Fruit fly (Drosophila melanogaster) whole organism, wandering third instar larva: ENCODE data around the gene Datp.

Experiments
- Abd-B ChIP-seq: fragments of >200 bp; optimal IDR thresholded peaks from 2 replicates; lab custom pipeline; 2017; ENCODE audit warnings: missing biosample characterization, missing genetic modification characterization
- CG32264 ChIP-seq: fragments of 200-800 bp; sonication (Bioruptor generic); optimal IDR thresholded peaks from 2 replicates; lab custom pipeline; 2016; ENCODE audit warnings: missing biosample characterization, missing genetic modification characterization
- CG9705 ChIP-seq: fragments of 200-800 bp; sonication (Bioruptor generic); optimal IDR thresholded peaks from 2 replicates; lab custom pipeline; 2018; ENCODE audit warnings: missing biosample characterization, mild to moderate bottlenecking, missing genetic modification characterization
- CrebA ChIP-seq: fragments of 200-800 bp; sonication (Bioruptor generic); optimal IDR thresholded peaks from 2 replicates; lab custom pipeline; 2016; ENCODE audit warnings: missing biosample characterization, mild to moderate bottlenecking, missing genetic modification characterization, borderline replicate concordance
- Dfd ChIP-seq: fragments of >200 bp; optimal IDR thresholded peaks from 2 replicates; lab custom pipeline; 2017; ENCODE audit warnings: missing biosample characterization, missing genetic modification characterization
- Dif ChIP-seq: fragments of 200-275, 200-300 bp; sonication (Bioruptor generic); optimal IDR thresholded peaks from 2 replicates; lab custom pipeline; 2018; ENCODE audit warnings: missing biosample characterization, missing genetic modification characterization; ENCODE audit not compliant: partially characterized antibody
- GATAd ChIP-seq: sonication (Bioruptor generic); optimal IDR thresholded peaks from 2 replicates; lab custom pipeline; 2016; ENCODE audit warnings: missing biosample characterization, missing genetic modification characterization
- HLH106 ChIP-seq: fragments of 200-800 bp; optimal IDR thresholded peaks from 3 replicates; lab custom pipeline; 2019; ENCODE audit warnings: missing biosample characterization, mild to moderate bottlenecking, missing genetic modification characterization, moderate library complexity
- Hnf4 ChIP-seq: fragments of 200-800 bp; sonication (Bioruptor generic); optimal IDR thresholded peaks from 2 replicates; lab custom pipeline; 2016; ENCODE audit warnings: missing biosample characterization, mild to moderate bottlenecking, missing genetic modification characterization
- Hr78 ChIP-seq: fragments of >200 bp; optimal IDR thresholded peaks from 2 replicates; lab custom pipeline; 2017; ENCODE audit warnings: missing biosample characterization, missing genetic modification characterization
- Hr83 ChIP-seq: fragments of 200-300 bp; sonication (Bioruptor generic); optimal IDR thresholded peaks from 2 replicates; lab custom pipeline; 2016; ENCODE audit warnings: missing biosample characterization, mild to moderate bottlenecking, missing genetic modification characterization, moderate library complexity; ENCODE audit not compliant: poor library complexity, severe bottlenecking
- Jra ChIP-seq: sonication (Bioruptor generic); optimal IDR thresholded peaks from 2 replicates; lab custom pipeline; 2016; ENCODE audit warnings: missing biosample characterization, missing genetic modification characterization
- Mio ChIP-seq: sonication (Bioruptor generic); optimal IDR thresholded peaks from 2 replicates; lab custom pipeline; 2016; ENCODE audit warnings: missing biosample characterization, missing genetic modification characterization
- Myc ChIP-seq: fragments of >200 bp; optimal IDR thresholded peaks from 2 replicates; lab custom pipeline; 2017
- N ChIP-seq: fragments of >200 bp; optimal IDR thresholded peaks from 2 replicates; lab custom pipeline; 2018; ENCODE audit warnings: missing biosample characterization, missing external identifiers, missing genetic modification characterization
- OdsH ChIP-seq: fragments of 200-800 bp; sonication (Bioruptor generic); optimal IDR thresholded peaks from 2 replicates; lab custom pipeline; 2016; ENCODE audit warnings: missing biosample characterization, mild to moderate bottlenecking, missing genetic modification characterization
- Rel ChIP-seq, 2 experiments: fragments of 200-800 bp; sonication (Bioruptor generic) in 1 of 2; optimal IDR thresholded peaks; 2 replicates in 1 of 2; 3 replicates in 1 of 2; lab custom pipeline; 2016 to 2019; ENCODE audit warnings: mild to moderate bottlenecking in 2 of 2, missing biosample characterization in 2 of 2, missing genetic modification characterization in 2 of 2, moderate library complexity in 1 of 2
- Sp1 ChIP-seq: fragments of 200-800 bp; sonication (Bioruptor generic); optimal IDR thresholded peaks from 3 replicates; lab custom pipeline; 2019; ENCODE audit warnings: missing biosample characterization, mild to moderate bottlenecking, missing genetic modification characterization, moderate library complexity
- Vsx2 ChIP-seq: fragments of 200-300, 225-300 bp; sonication (Bioruptor generic); optimal IDR thresholded peaks from 2 replicates; lab custom pipeline; 2018; ENCODE audit warnings: missing biosample characterization, missing genetic modification characterization; ENCODE audit not compliant: partially characterized antibody
- br ChIP-seq: fragments of 200-800 bp; sonication (Bioruptor generic); optimal IDR thresholded peaks from 2 replicates; lab custom pipeline; 2016; ENCODE audit warnings: missing biosample characterization, missing genetic modification characterization
- brk ChIP-seq: fragments of 200-800 bp; sonication (Bioruptor generic); optimal IDR thresholded peaks from 2 replicates; lab custom pipeline; 2016; ENCODE audit warnings: missing biosample characterization, mild to moderate bottlenecking, missing genetic modification characterization
- dl ChIP-seq, 2 experiments: fragments of 175-275, 200-275 bp in 1 of 2; fragments of 200-275 bp in 1 of 2; sonication (Bioruptor generic); optimal IDR thresholded peaks; lab custom pipeline; 2018; ENCODE audit warnings: mild to moderate bottlenecking in 2 of 2, missing biosample characterization in 2 of 2, missing genetic modification characterization in 2 of 2, moderate library complexity in 2 of 2; ENCODE audit not compliant: partially characterized antibody in 2 of 2, insufficient read depth in 1 of 2
- dmrt93B ChIP-seq: fragments of 200-800 bp; sonication (Bioruptor generic); optimal IDR thresholded peaks from 2 replicates; lab custom pipeline; 2018; ENCODE audit warnings: missing biosample characterization, mild to moderate bottlenecking, missing genetic modification characterization
- dsf ChIP-seq: sonication (Bioruptor generic); optimal IDR thresholded peaks from 2 replicates; lab custom pipeline; 2016; ENCODE audit warnings: missing biosample characterization, missing genetic modification characterization, borderline replicate concordance
- ey ChIP-seq: fragments of 200-800 bp; sonication (Bioruptor generic); optimal IDR thresholded peaks from 2 replicates; lab custom pipeline; 2016; ENCODE audit warnings: missing biosample characterization, missing genetic modification characterization
- foxo ChIP-seq, 2 experiments: fragments of 200-800 bp; sonication (Bioruptor generic); optimal IDR thresholded peaks; 2 replicates in 1 of 2; 3 replicates in 1 of 2; lab custom pipeline; 2016 to 2017; ENCODE audit warnings: missing biosample characterization in 2 of 2, missing genetic modification characterization in 2 of 2
- fru ChIP-seq: fragments of 200-800 bp; sonication (Bioruptor generic); optimal IDR thresholded peaks from 3 replicates; lab custom pipeline; 2016; ENCODE audit warnings: missing biosample characterization, mild to moderate bottlenecking, missing genetic modification characterization
- h ChIP-seq: fragments of 200-800 bp; sonication (Bioruptor generic); optimal IDR thresholded peaks from 3 replicates; lab custom pipeline; 2016; ENCODE audit warnings: missing biosample characterization, mild to moderate bottlenecking, missing genetic modification characterization
- jim ChIP-seq: fragments of 175-275, 200-325 bp; sonication (Bioruptor generic); optimal IDR thresholded peaks from 2 replicates; lab custom pipeline; 2016; ENCODE audit warnings: missing biosample characterization, mild to moderate bottlenecking, missing genetic modification characterization
- lola ChIP-seq: fragments of >200 bp; optimal IDR thresholded peaks from 2 replicates; lab custom pipeline; 2017; ENCODE audit warnings: missing biosample characterization, missing genetic modification characterization
- pan ChIP-seq: fragments of >200 bp; optimal IDR thresholded peaks from 2 replicates; lab custom pipeline; 2017
- psq ChIP-seq: fragments of 200-800 bp; sonication (Bioruptor generic); optimal IDR thresholded peaks from 3 replicates; lab custom pipeline; 2017; ENCODE audit warnings: missing biosample characterization, mild to moderate bottlenecking, missing genetic modification characterization, moderate library complexity
- rgr ChIP-seq: fragments of 200-800 bp; sonication (Bioruptor generic); optimal IDR thresholded peaks from 3 replicates; lab custom pipeline; 2016; ENCODE audit warnings: missing biosample characterization, mild to moderate bottlenecking, missing genetic modification characterization
- sage ChIP-seq: fragments of 200-800 bp; sonication (Bioruptor generic); optimal IDR thresholded peaks from 2 replicates; lab custom pipeline; 2016; ENCODE audit warnings: missing biosample characterization, mild to moderate bottlenecking, missing genetic modification characterization
- sv ChIP-seq: fragments of 200-800 bp; sonication (Bioruptor generic); optimal IDR thresholded peaks from 3 replicates; lab custom pipeline; 2016; ENCODE audit warnings: missing biosample characterization, missing genetic modification characterization
- tai ChIP-seq: sonication (Bioruptor generic); optimal IDR thresholded peaks from 2 replicates; lab custom pipeline; 2016; ENCODE audit warnings: missing biosample characterization, missing genetic modification characterization
- usp ChIP-seq: fragments of >200 bp; optimal IDR thresholded peaks from 2 replicates; lab custom pipeline; 2017; ENCODE audit warnings: missing biosample characterization, missing genetic modification characterization
- woc ChIP-seq: sonication (Bioruptor generic); optimal IDR thresholded peaks from 2 replicates; lab custom pipeline; 2016; ENCODE audit warnings: missing biosample characterization, mild to moderate bottlenecking, missing genetic modification characterization

Gene Datp

DNA sequence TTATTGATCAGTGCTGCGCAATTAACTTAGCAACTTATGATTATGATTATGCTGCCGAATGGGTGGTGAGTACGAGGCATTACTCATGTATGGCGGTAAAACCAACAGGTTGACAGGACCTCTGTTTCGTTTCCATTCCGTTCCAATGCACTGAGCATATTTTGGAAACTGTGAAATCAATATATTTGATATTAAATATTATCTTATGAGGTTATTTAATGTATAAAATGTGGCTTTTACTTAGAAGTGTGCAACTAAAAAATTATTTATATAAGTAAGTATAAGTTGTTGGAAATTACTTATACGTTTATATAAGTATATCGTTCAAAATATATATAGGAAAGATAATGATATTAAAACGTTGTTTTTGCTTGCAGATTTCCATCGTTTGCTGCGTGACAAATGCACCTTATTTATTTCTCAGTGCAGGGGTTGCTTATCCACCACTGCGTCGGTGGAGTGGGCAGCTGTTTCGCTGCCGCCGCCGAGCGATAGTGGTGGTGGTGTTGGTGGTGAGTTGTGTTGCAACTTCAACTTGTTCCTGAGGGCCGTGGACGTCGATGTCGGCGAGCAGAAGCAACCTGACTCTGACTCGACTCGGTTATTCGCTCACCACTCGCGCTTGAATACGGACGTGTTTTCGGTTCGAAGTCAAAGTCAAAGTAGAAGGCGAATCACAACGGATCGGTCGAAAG, 45.6 kb upstream of the Datp start, which contains the start of gene bib:
bib (plus strand) TSS at position 568 of the 695 bp plus-strand sequence.
- TF ChIP-seq foxo (GFP tag; optimal IDR thresholded peaks at IDR 0.05; lab: Kevin White, UChicago) (peak in 1 of 2 experiments; percentile 90), Hr78 (no peak), Dfd (GFP tag; lab: Kevin White, UChicago) (no peak), Vsx2 (GFP tag; lab: Kevin White, UChicago) (peak; percentile 59), tai (peak; percentile 84), Abd-B (GFP tag; lab: Kevin White, UChicago) (no peak), rgr (GFP tag; lab: Kevin White, UChicago) (peak; percentile 86), psq (GFP tag; lab: Kevin White, UChicago) (peak; percentile 88), ey (GFP tag; lab: Kevin White, UChicago) (peak; percentile 73), Mio (no peak), lola (GFP tag; lab: Kevin White, UChicago) (no peak), N (GFP tag; lab: Kevin White, UChicago) (no peak), fru (peak; percentile 86), usp (GFP tag; lab: Kevin White, UChicago) (no peak), CG9705 (GFP tag; lab: Kevin White, UChicago) (peak; percentile 57), Sp1 (GFP tag; lab: Kevin White, UChicago) (peak; percentile 90), CrebA (peak; percentile 66), Rel (GFP tag; optimal IDR thresholded peaks at IDR 0.05; lab: Kevin White, UChicago) (peak; percentile 79), Rel (tag; optimal IDR thresholded peaks at IDR 0.05; lab: Kevin White, UChicago) (peak; percentile 42), Hr83 (GFP tag; lab: Kevin White, UChicago) (peak; percentile 48), GATAd (no peak), pan (lab: Kevin White, UChicago) (no peak), CG32264 (GFP tag; lab: Kevin White, UChicago) (no peak), Hnf4 (GFP tag; lab: Kevin White, UChicago) (peak; percentile 70), Dif (GFP tag; lab: Kevin White, UChicago) (peak; percentile 66), br (GFP tag; lab: Kevin White, UChicago) (peak; percentile 52), brk (GFP tag; lab: Kevin White, UChicago) (peak; percentile 85), Jra (GFP tag; lab: Kevin White, UChicago) (peak; percentile 17), dmrt93B (GFP tag; lab: Kevin White, UChicago) (peak; percentile 80), dsf (GFP tag; lab: Kevin White, UChicago) (peak; percentile 15), dl (GFP tag; optimal IDR thresholded peaks at IDR 0.05; lab: Kevin White, UChicago; ENCODE audit: insufficient read depth in 1 of 2, partially characterized antibody in 2 of 2) (no peak), woc (GFP tag; lab: Kevin White, UChicago) (peak; percentile 53), sv (GFP tag; lab: Kevin White, UChicago) (peak; percentile 72), jim (GFP tag; lab: Kevin White, UChicago) (no peak), h (GFP tag; lab: Kevin White, UChicago) (peak; percentile 81), Myc (lab: Kevin White, UChicago) (no peak), OdsH (GFP tag; lab: Kevin White, UChicago) (peak; percentile 89), HLH106 (tag; lab: Kevin White, UChicago) (peak; percentile 88), sage (GFP tag; lab: Kevin White, UChicago) (peak; percentile 78)

dm6 chr2L:9982516-9982915, 43.9 kb upstream of the Datp start:
- TF ChIP-seq Myc (lab: Kevin White, UChicago), result no peak
- TF ChIP-seq CG9705 (GFP tag; lab: Kevin White, UChicago), result peak; percentile 61
- peak; percentile 72 for TF ChIP-seq rgr (GFP tag; lab: Kevin White, UChicago)
- TF ChIP-seq jim (GFP tag; lab: Kevin White, UChicago), result no peak
- peak; percentile 79 for TF ChIP-seq OdsH (GFP tag; lab: Kevin White, UChicago)
- no peak for TF ChIP-seq CG32264 (GFP tag; lab: Kevin White, UChicago)
- no peak for TF ChIP-seq Abd-B (GFP tag; lab: Kevin White, UChicago)
- TF ChIP-seq foxo (GFP tag; optimal IDR thresholded peaks at IDR 0.05; lab: Kevin White, UChicago), result peak in 1 of 2 experiments; percentile 87
- TF ChIP-seq Sp1 (GFP tag; lab: Kevin White, UChicago), result peak; percentile 91
- peak; percentile 23 for TF ChIP-seq Jra (GFP tag; lab: Kevin White, UChicago)
- no peak for TF ChIP-seq Hr78
- peak; percentile 51 for TF ChIP-seq brk (GFP tag; lab: Kevin White, UChicago)
- TF ChIP-seq sage (GFP tag; lab: Kevin White, UChicago), result no peak
- no peak for TF ChIP-seq Vsx2 (GFP tag; lab: Kevin White, UChicago)
- no peak for TF ChIP-seq tai
- TF ChIP-seq dl (GFP tag; optimal IDR thresholded peaks at IDR 0.05; lab: Kevin White, UChicago; ENCODE audit: insufficient read depth in 1 of 2, partially characterized antibody in 2 of 2), result no peak
- no peak for TF ChIP-seq CrebA
- peak; percentile 29 for TF ChIP-seq woc (GFP tag; lab: Kevin White, UChicago)
- TF ChIP-seq pan (lab: Kevin White, UChicago), result no peak
- TF ChIP-seq fru, result peak; percentile 92
- peak; percentile 70 for TF ChIP-seq psq (GFP tag; lab: Kevin White, UChicago)
- TF ChIP-seq GATAd, result no peak
- peak; percentile 13 for TF ChIP-seq br (GFP tag; lab: Kevin White, UChicago)
- TF ChIP-seq Mio, result no peak
- TF ChIP-seq HLH106 (tag; lab: Kevin White, UChicago), result peak; percentile 90
- TF ChIP-seq dsf (GFP tag; lab: Kevin White, UChicago), result no peak
- no peak for TF ChIP-seq sv (GFP tag; lab: Kevin White, UChicago)
- no peak for TF ChIP-seq Dif (GFP tag; lab: Kevin White, UChicago)
- no peak for TF ChIP-seq usp (GFP tag; lab: Kevin White, UChicago)
- TF ChIP-seq Hnf4 (GFP tag; lab: Kevin White, UChicago), result peak; percentile 35
- TF ChIP-seq Rel (GFP tag; optimal IDR thresholded peaks at IDR 0.05; lab: Kevin White, UChicago), result no peak
- peak; percentile 51 for TF ChIP-seq Rel (tag; optimal IDR thresholded peaks at IDR 0.05; lab: Kevin White, UChicago)
- no peak for TF ChIP-seq Hr83 (GFP tag; lab: Kevin White, UChicago)
- no peak for TF ChIP-seq lola (GFP tag; lab: Kevin White, UChicago)
- TF ChIP-seq dmrt93B (GFP tag; lab: Kevin White, UChicago), result peak; percentile 76
- peak; percentile 70 for TF ChIP-seq ey (GFP tag; lab: Kevin White, UChicago)
- TF ChIP-seq N (GFP tag; lab: Kevin White, UChicago), result no peak
- no peak for TF ChIP-seq Dfd (GFP tag; lab: Kevin White, UChicago)
- peak; percentile 87 for TF ChIP-seq h (GFP tag; lab: Kevin White, UChicago)
